Worm (Caenorhabditis elegans) whole organism, L1 larva: ENCODE data around the gene zyg-9.

Source experiments
- aha-1 ChIP-seq: fragments of 150-350 bp; optimal IDR thresholded peaks from 2 replicates; lab custom pipeline; 2014; ENCODE audit warnings: missing biosample characterization, missing genetic modification characterization
- aly-2 ChIP-seq: fragments of 150-350 bp; optimal IDR thresholded peaks from 2 replicates; lab custom pipeline; 2014; ENCODE audit warnings: missing biosample characterization, missing genetic modification characterization
- blmp-1 ChIP-seq: fragments of 150-350 bp; optimal IDR thresholded peaks from 2 replicates; lab custom pipeline; 2014; ENCODE audit warnings: missing biosample characterization, missing genetic modification characterization
- ceh-63 ChIP-seq: fragments of 200-800 bp; sonication (Bioruptor generic); optimal IDR thresholded peaks from 2 replicates; lab custom pipeline; 2018; ENCODE audit warnings: mild to moderate bottlenecking, missing genetic modification characterization, missing compliant biosample characterization
- ceh-8 ChIP-seq: fragments of 200-800 bp; sonication (Bioruptor generic); optimal IDR thresholded peaks from 2 replicates; lab custom pipeline; 2018; ENCODE audit warnings: mild to moderate bottlenecking, missing genetic modification characterization, moderate library complexity, missing compliant biosample characterization
- ces-1 ChIP-seq: fragments of 150-350 bp; optimal IDR thresholded peaks from 2 replicates; lab custom pipeline; 2014; ENCODE audit warnings: missing biosample characterization, missing genetic modification reagents, missing genetic modification characterization
- dpl-1 ChIP-seq, 3 experiments: fragments of 150-350 bp in 2 of 3; sonication (generic microtip) in 1 of 3; optimal IDR thresholded peaks; 2 replicates each; lab custom pipeline; 2014 to 2017; ENCODE audit warnings: missing biosample characterization in 3 of 3, missing genetic modification characterization in 3 of 3, missing genetic modification reagents in 3 of 3
- dsc-1 ChIP-seq: sonication (generic microtip); optimal IDR thresholded peaks from 2 replicates; lab custom pipeline; 2016; ENCODE audit warnings: mild to moderate bottlenecking, missing genetic modification characterization, missing compliant biosample characterization
- efl-1 ChIP-seq, 4 experiments: fragments of 150-350 bp; optimal IDR thresholded peaks in 3 of 4; peaks in 1 of 4; 1 replicate in 1 of 4; 2 replicates in 3 of 4; lab custom pipeline; 2014; ENCODE audit warnings: missing biosample characterization in 2 of 4, missing genetic modification characterization in 2 of 4, missing genetic modification reagents in 2 of 4
- efl-3 ChIP-seq: fragments of 200-800 bp; sonication (Bioruptor generic); optimal IDR thresholded peaks from 2 replicates; lab custom pipeline; 2018; ENCODE audit warnings: mild to moderate bottlenecking, missing genetic modification characterization, missing compliant biosample characterization
- egl-13 ChIP-seq: sonication (generic microtip); optimal IDR thresholded peaks from 2 replicates; lab custom pipeline; 2016; ENCODE audit warnings: missing genotype, missing genetic modification reagents, missing genetic modification characterization, missing compliant biosample characterization
- egl-27 ChIP-seq, 2 experiments: fragments of 150-350 bp in 1 of 2; sonication (generic microtip); optimal IDR thresholded peaks; 3 replicates each; lab custom pipeline; 2017 to 2018; ENCODE audit warnings: missing biosample characterization in 2 of 2, missing genetic modification characterization in 2 of 2, missing genetic modification reagents in 2 of 2
- elt-2 ChIP-seq: sonication (generic microtip); optimal IDR thresholded peaks from 2 replicates; lab custom pipeline; 2016; ENCODE audit warnings: missing genetic modification characterization, mild to moderate bottlenecking, inconsistent platforms, missing compliant biosample characterization, missing genetic modification reagents
- grh-1 ChIP-seq: fragments of 200-800 bp; sonication (Bioruptor generic); IDR thresholded peaks from 2 replicates; pipeline ENCODE4 v1.3.6; 2022; ENCODE audit warnings: missing genetic modification reagents, missing genetic modification characterization, missing compliant biosample characterization
- hlh-4 ChIP-seq: sonication (generic microtip); optimal IDR thresholded peaks from 2 replicates; lab custom pipeline; 2016; ENCODE audit warnings: mild to moderate bottlenecking, missing genetic modification characterization, missing compliant biosample characterization
- irx-1 ChIP-seq: sonication (generic microtip); optimal IDR thresholded peaks from 2 replicates; lab custom pipeline; 2016; ENCODE audit warnings: missing genetic modification characterization, missing compliant biosample characterization
- lin-14 ChIP-seq: fragments of 200-800 bp; sonication (Bioruptor generic); optimal IDR thresholded peaks from 2 replicates; lab custom pipeline; 2018; ENCODE audit warnings: mild to moderate bottlenecking, missing genetic modification characterization, moderate library complexity, missing compliant biosample characterization
- lsy-2 ChIP-seq, 2 experiments: fragments of 150-350 bp; optimal IDR thresholded peaks; 2 replicates each; lab custom pipeline; 2014; ENCODE audit warnings: missing biosample characterization in 2 of 2, missing genetic modification characterization in 2 of 2
- mef-2 ChIP-seq: fragments of 150-350 bp; optimal IDR thresholded peaks from 2 replicates; lab custom pipeline; 2014; ENCODE audit warnings: missing biosample characterization, missing genetic modification characterization
- mep-1 ChIP-seq: fragments of 150-350 bp; optimal IDR thresholded peaks from 2 replicates; lab custom pipeline; 2014; ENCODE audit warnings: missing biosample characterization, missing genetic modification characterization
- nhr-11 ChIP-seq: fragments of 150-350 bp; optimal IDR thresholded peaks from 2 replicates; lab custom pipeline; 2014; ENCODE audit warnings: missing biosample characterization, missing genetic modification characterization
- nhr-19 ChIP-seq: fragments of 200-800 bp; sonication (Bioruptor generic); conservative IDR thresholded peaks from 2 replicates; pipeline ENCODE4 v1.3.6; 2022; ENCODE audit warnings: missing genetic modification characterization, missing compliant biosample characterization
- nhr-20 ChIP-seq: sonication (generic microtip); optimal IDR thresholded peaks from 2 replicates; lab custom pipeline; 2016; ENCODE audit warnings: mild to moderate bottlenecking, missing genetic modification characterization, missing compliant biosample characterization
- nhr-237 ChIP-seq: fragments of 150-350 bp; optimal IDR thresholded peaks from 2 replicates; lab custom pipeline; 2014; ENCODE audit warnings: missing biosample characterization, missing genetic modification characterization
- nhr-47 ChIP-seq: sonication (generic microtip); optimal IDR thresholded peaks from 2 replicates; lab custom pipeline; 2016; ENCODE audit warnings: mild to moderate bottlenecking, missing genetic modification characterization, moderate library complexity, missing compliant biosample characterization
- nhr-71 ChIP-seq: sonication (generic microtip); optimal IDR thresholded peaks from 2 replicates; lab custom pipeline; 2016; ENCODE audit warnings: mild to moderate bottlenecking, missing genetic modification characterization, moderate library complexity, missing compliant biosample characterization
- nhr-76 ChIP-seq: sonication (generic microtip); optimal IDR thresholded peaks from 2 replicates; lab custom pipeline; 2017; ENCODE audit warnings: missing biosample characterization, missing genetic modification characterization
- nhr-84 ChIP-seq: sonication (generic microtip); optimal IDR thresholded peaks from 2 replicates; lab custom pipeline; 2017; ENCODE audit warnings: missing biosample characterization, missing genetic modification characterization
- nhr-90 ChIP-seq: sonication (generic microtip); optimal IDR thresholded peaks from 2 replicates; lab custom pipeline; 2016; ENCODE audit warnings: mild to moderate bottlenecking, missing genetic modification characterization, missing compliant biosample characterization; ENCODE audit not compliant: poor library complexity
- pag-3 ChIP-seq: sonication (generic microtip); optimal IDR thresholded peaks from 2 replicates; lab custom pipeline; 2017; ENCODE audit warnings: missing genetic modification characterization, mild to moderate bottlenecking, missing compliant biosample characterization, antibody characterized with exemption, borderline replicate concordance; ENCODE audit not compliant: insufficient read depth
- pqm-1 ChIP-seq: sonication (generic microtip); optimal IDR thresholded peaks from 3 replicates; lab custom pipeline; 2017; ENCODE audit warnings: missing biosample characterization, missing genetic modification characterization
- rnt-1 ChIP-seq: sonication (generic microtip); optimal IDR thresholded peaks from 2 replicates; lab custom pipeline; 2016; ENCODE audit warnings: mild to moderate bottlenecking, missing genetic modification characterization, moderate library complexity, missing compliant biosample characterization
- skn-1 ChIP-seq: fragments of 150-350 bp; optimal IDR thresholded peaks from 2 replicates; lab custom pipeline; 2014; ENCODE audit warnings: missing biosample characterization, missing genetic modification characterization
- snu-23 ChIP-seq: sonication (generic microtip); optimal IDR thresholded peaks from 2 replicates; lab custom pipeline; 2016; ENCODE audit warnings: missing genetic modification characterization, missing compliant biosample characterization
- tbx-2 ChIP-seq: sonication (generic microtip); optimal IDR thresholded peaks from 2 replicates; lab custom pipeline; 2016; ENCODE audit warnings: missing genetic modification characterization, missing compliant biosample characterization
- unc-130 ChIP-seq: fragments of 150-350 bp; optimal IDR thresholded peaks from 2 replicates; lab custom pipeline; 2017; ENCODE audit warnings: missing biosample characterization, missing genetic modification characterization, inconsistent platforms
- zip-4 ChIP-seq: fragments of 200-800 bp; sonication (Bioruptor generic); optimal IDR thresholded peaks from 2 replicates; lab custom pipeline; 2018; ENCODE audit warnings: mild to moderate bottlenecking, missing genetic modification characterization, moderate library complexity, missing compliant biosample characterization

zyg-9 gene

DNA sequence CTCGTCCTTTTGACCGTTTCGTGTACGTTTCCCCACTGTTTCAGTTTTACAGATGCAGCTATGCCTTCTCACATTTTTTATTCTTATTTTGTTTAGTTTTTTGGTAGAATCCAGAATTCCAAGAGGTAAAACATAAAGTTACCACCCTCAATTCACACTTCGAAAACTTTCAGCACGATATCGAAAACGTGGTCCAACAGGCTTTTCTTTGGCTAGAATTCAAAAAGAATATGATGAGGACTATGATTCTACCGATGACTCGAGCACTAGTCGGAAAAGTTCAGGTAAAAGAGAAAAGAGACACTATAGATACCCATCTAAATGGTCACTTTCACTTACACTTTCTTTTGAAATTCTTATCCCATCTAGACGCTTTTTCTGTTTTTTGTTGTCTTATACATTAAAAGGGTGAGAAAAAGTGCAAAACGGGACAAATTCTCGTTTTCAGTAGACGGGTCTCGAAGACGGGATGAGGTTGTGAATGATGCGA lies 36.7 kb downstream of the zyg-9 start, which contains the start of gene M05D6.9:
TSS of gene M05D6.9 (plus strand) at position 51 of the 490 bp plus-strand sequence.
- TF ChIP-seq mep-1 (tag; lab: Kevin White, UChicago) (no peak), nhr-47 (tag; lab: Kevin White, UChicago) (no peak), efl-3 (GFP tag; lab: Kevin White, UChicago) (no peak), mef-2 (no peak), irx-1 (no peak), blmp-1 (tag; lab: Kevin White, UChicago) (peak; percentile 64)

- TF ChIP-seq ceh-63 (GFP tag; lab: Kevin White, UChicago): no peak
- peak; percentile 28 for TF ChIP-seq nhr-71
- no peak for TF ChIP-seq efl-1 (optimal IDR thresholded peaks at IDR 0.05; lab: Kevin White, UChicago)
- peak in 1 of 2 experiments; percentile 58 for TF ChIP-seq efl-1 (GFP tag; optimal IDR thresholded peaks at IDR 0.05 in 1 of 2; lab: Kevin White, UChicago)
- no peak for TF ChIP-seq nhr-11 (tag; lab: Kevin White, UChicago)
- peak; percentile 74 for TF ChIP-seq lin-14 (GFP tag; lab: Kevin White, UChicago)
- TF ChIP-seq lsy-2 (tag; optimal IDR thresholded peaks at IDR 0.05; lab: Kevin White, UChicago): peak in 1 of 2 experiments; percentile 25
- TF ChIP-seq rnt-1: peak; percentile 56
- 0 out of 2 replicates have a peak, but pooled peaks have one; percentile 31 for TF ChIP-seq nhr-19 (GFP tag; lab: Robert Waterston, UW)
Observed at ce11 chrII:8496184-8496583, 38.6 kb downstream of the zyg-9 start.

ce11 chrII:8498173-8498572 lies 40.6 kb downstream of the zyg-9 start:
- TF ChIP-seq aly-2 (no peak), nhr-19 (GFP tag; lab: Robert Waterston, UW) (no peak), nhr-11 (tag; lab: Kevin White, UChicago) (no peak), dpl-1 (GFP tag; optimal IDR thresholded peaks at IDR 0.05; lab: Kevin White, UChicago) (no peak), zip-4 (GFP tag; lab: Kevin White, UChicago) (no peak), egl-13 (no peak), ces-1 (GFP tag; lab: Kevin White, UChicago) (no peak), nhr-76 (tag; lab: Kevin White, UChicago) (no peak), pqm-1 (tag; lab: Kevin White, UChicago) (no peak), nhr-237 (no peak), lsy-2 (tag; optimal IDR thresholded peaks at IDR 0.05; lab: Kevin White, UChicago) (no peak), unc-130 (tag; lab: Kevin White, UChicago) (no peak), grh-1 (no peak), nhr-90 (tag; lab: Kevin White, UChicago) (no peak), egl-27 (tag; optimal IDR thresholded peaks at IDR 0.05; lab: Kevin White, UChicago) (no peak), elt-2 (tag; lab: Kevin White, UChicago) (no peak), skn-1 (tag; lab: Kevin White, UChicago) (no peak), ceh-8 (GFP tag; lab: Kevin White, UChicago) (no peak)

ce11 chrII:8499021-8499420 lies 41.4 kb downstream of the zyg-9 start:
- TF ChIP-seq nhr-71 (peak; percentile 73), lsy-2 (tag; optimal IDR thresholded peaks at IDR 0.05; lab: Kevin White, UChicago) (peak in 1 of 2 experiments; percentile 34), hlh-4 (no peak), nhr-19 (GFP tag; lab: Robert Waterston, UW) (peak; percentile 41), tbx-2 (tag; lab: Kevin White, UChicago) (peak; percentile 13), pag-3 (tag; lab: Kevin White, UChicago) (peak; percentile 55), nhr-20 (tag; lab: Kevin White, UChicago) (peak; percentile 31), nhr-84 (tag; lab: Kevin White, UChicago) (no peak), snu-23 (GFP tag; lab: Kevin White, UChicago) (peak; percentile 56), lin-14 (GFP tag; lab: Kevin White, UChicago) (peak; percentile 78), nhr-47 (tag; lab: Kevin White, UChicago) (peak; percentile 0), dsc-1 (tag; lab: Kevin White, UChicago) (peak; percentile 8), irx-1 (no peak), rnt-1 (peak; percentile 74), aha-1 (tag; lab: Kevin White, UChicago) (no peak), unc-130 (tag; lab: Kevin White, UChicago) (peak; percentile 40)
